Worm (Caenorhabditis elegans) whole organism, early embryonic: ENCODE measurements around the gene col-76.

Experiments
- ama-1 ChIP-seq: fragments of 150-350 bp; optimal IDR thresholded peaks from 2 replicates; lab custom pipeline; 2014
- ceh-13 ChIP-seq: fragments of 200-800 bp; sonication (Bioruptor generic); optimal IDR thresholded peaks from 2 replicates; lab custom pipeline; 2018; ENCODE audit warnings: mild to moderate bottlenecking, missing genetic modification characterization, missing compliant biosample characterization
- flt-1 ChIP-seq: fragments of 200-800 bp; sonication (Bioruptor generic); IDR thresholded peaks from 2 replicates; pipeline ENCODE4 v1.3.6; 2022; ENCODE audit warnings: missing genetic modification characterization, missing compliant biosample characterization
- hmbx-1 ChIP-seq: sonication (generic microtip); optimal IDR thresholded peaks from 2 replicates; lab custom pipeline; 2016; ENCODE audit warnings: mild to moderate bottlenecking, missing genetic modification characterization, missing compliant biosample characterization

DNA sequence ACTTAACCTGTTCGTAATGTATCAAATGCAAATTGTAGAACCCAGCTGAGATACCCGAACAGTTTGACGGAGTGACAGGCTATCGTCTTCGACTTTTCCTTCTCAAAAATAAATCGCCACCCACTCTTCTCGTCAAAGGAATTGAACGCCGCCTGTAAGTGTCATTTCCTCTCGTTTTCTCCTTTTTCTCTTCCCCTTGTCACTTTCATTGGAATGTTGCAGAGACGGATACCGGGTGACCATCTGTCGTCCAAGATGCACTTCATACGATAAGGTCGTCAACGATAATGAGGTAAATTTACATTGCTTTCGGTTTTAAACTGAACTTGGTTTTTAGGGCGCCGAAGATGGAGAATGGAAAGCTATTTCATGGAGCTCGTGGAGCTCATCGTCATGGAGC is 4.3 kb upstream of the col-76 start:
- TF ChIP-seq flt-1 (GFP tag; lab: Robert Waterston, UW) (no peak), hmbx-1 (tag; lab: Kevin White, UChicago) (no peak), ama-1 (lab: Kevin White, UChicago) (no peak), ceh-13 (GFP tag; lab: Kevin White, UChicago) (no peak)
